Fruit fly (Drosophila melanogaster) whole organism, embryonic: Measurements from ENCODE around the gene CG15461.
A peak's percentile ranks its signal among the peaks of the same experiment; 100 is the strongest.

ENCODE experiments used
- C15 ChIP-seq: fragments of 200-800 bp; sonication (Bioruptor generic); IDR thresholded peaks from 3 replicates; pipeline ENCODE4 v1.3.6; 2022; ENCODE audit warnings: missing biosample characterization, missing genetic modification characterization
- CG10147 ChIP-seq: fragments of 200-800 bp; sonication (Bioruptor generic); optimal IDR thresholded peaks from 2 replicates; lab custom pipeline; 2019; ENCODE audit warnings: missing biosample characterization, mild to moderate bottlenecking, missing genetic modification characterization, moderate library complexity
- CG10366 ChIP-seq: fragments of 200-800 bp; sonication (Bioruptor generic); IDR thresholded peaks from 2 replicates; pipeline ENCODE4 v1.3.6; 2022; ENCODE audit warnings: missing biosample characterization, missing genetic modification characterization
- CG11504 ChIP-seq: fragments of 200-800 bp; sonication (Bioruptor generic); optimal IDR thresholded peaks from 3 replicates; lab custom pipeline; 2019; ENCODE audit warnings: missing biosample characterization, mild to moderate bottlenecking, missing genetic modification characterization, moderate library complexity
- CG1233 ChIP-seq: fragments of 200-800 bp; sonication (Bioruptor generic); optimal IDR thresholded peaks from 4 replicates; lab custom pipeline; 2018; ENCODE audit warnings: missing biosample characterization, mild to moderate bottlenecking, missing genetic modification characterization
- CG12769 ChIP-seq: fragments of 200-800 bp; sonication (Bioruptor generic); optimal IDR thresholded peaks from 2 replicates; lab custom pipeline; 2019; ENCODE audit warnings: missing biosample characterization, mild to moderate bottlenecking, missing genetic modification characterization, moderate library complexity
- CG13287 ChIP-seq: fragments of 200-800 bp; sonication (Bioruptor generic); IDR thresholded peaks from 2 replicates; pipeline ENCODE4 v1.3.6; 2022; ENCODE audit warnings: missing biosample characterization, missing genetic modification characterization; ENCODE audit not compliant: partially characterized antibody
- CG14667 ChIP-seq: fragments of 200-800 bp; sonication (Bioruptor generic); IDR thresholded peaks from 2 replicates; pipeline ENCODE4 v1.3.6; 2022; ENCODE audit warnings: missing biosample characterization, missing genetic modification characterization
- CG14860 ChIP-seq: fragments of 200-800 bp; sonication (Bioruptor generic); IDR thresholded peaks from 3 replicates; pipeline ENCODE4 v1.3.6; 2022; ENCODE audit warnings: missing biosample characterization, missing genetic modification characterization; ENCODE audit not compliant: partially characterized antibody
- CG17612 ChIP-seq: fragments of 200-800 bp; sonication (Bioruptor generic); IDR thresholded peaks from 2 replicates; pipeline ENCODE4 v1.3.6; 2022; ENCODE audit warnings: missing biosample characterization, missing genetic modification characterization
- CG18262 ChIP-seq: fragments of 200-800 bp; optimal IDR thresholded peaks from 3 replicates; lab custom pipeline; 2019; ENCODE audit warnings: missing biosample characterization, mild to moderate bottlenecking, missing genetic modification characterization, moderate library complexity
- CG2712 ChIP-seq: fragments of 200-800 bp; optimal IDR thresholded peaks from 3 replicates; lab custom pipeline; 2019; ENCODE audit warnings: missing biosample characterization, mild to moderate bottlenecking, missing genetic modification characterization, moderate library complexity
- CG42726 ChIP-seq: fragments of 200-800 bp; sonication (Bioruptor generic); IDR thresholded peaks from 2 replicates; pipeline ENCODE4 v1.3.6; 2022; ENCODE audit warnings: missing biosample characterization, missing genetic modification characterization; ENCODE audit not compliant: partially characterized antibody
- CG4404 ChIP-seq: fragments of 200-800 bp; sonication (Bioruptor generic); IDR thresholded peaks from 2 replicates; pipeline ENCODE4 v1.3.6; 2022; ENCODE audit warnings: missing biosample characterization, missing genetic modification characterization
- CG4820 ChIP-seq: fragments of 200-800 bp; sonication (Bioruptor generic); optimal IDR thresholded peaks from 3 replicates; lab custom pipeline; 2016; ENCODE audit warnings: missing biosample characterization, missing genetic modification characterization
- CG7372 ChIP-seq: fragments of 200-800 bp; sonication (Bioruptor generic); IDR thresholded peaks from 2 replicates; pipeline ENCODE4 v1.3.6; 2022; ENCODE audit warnings: missing biosample characterization, missing genetic modification characterization
- CG8765 ChIP-seq: fragments of 200-800 bp; sonication (Bioruptor generic); IDR thresholded peaks from 2 replicates; pipeline ENCODE4 v1.3.6; 2022; ENCODE audit warnings: missing biosample characterization, missing genetic modification characterization
- Camta ChIP-seq: fragments of 200-800 bp; sonication (Bioruptor generic); optimal IDR thresholded peaks from 2 replicates; lab custom pipeline; 2016; ENCODE audit warnings: missing biosample characterization, missing genetic modification characterization
- Dek ChIP-seq: fragments of 200-800 bp; sonication (Bioruptor generic); optimal IDR thresholded peaks from 3 replicates; lab custom pipeline; 2019; ENCODE audit warnings: missing biosample characterization, mild to moderate bottlenecking, missing genetic modification characterization, moderate library complexity
- Dip2 ChIP-seq: fragments of 200-800 bp; sonication (Bioruptor generic); IDR thresholded peaks from 2 replicates; pipeline ENCODE4 v1.3.6; 2022; ENCODE audit warnings: missing biosample characterization, missing genetic modification characterization
- Doc2 ChIP-seq: fragments of 200-800 bp; sonication (Bioruptor generic); IDR thresholded peaks from 2 replicates; pipeline ENCODE4 v1.3.6; 2022; ENCODE audit warnings: missing biosample characterization, missing genetic modification characterization
- Ets65A ChIP-seq: fragments of 200-800 bp; sonication (Bioruptor generic); peaks from one replicate; lab custom pipeline; 2016; ENCODE audit warnings: missing biosample characterization, missing genetic modification characterization
- Ets97D ChIP-seq: fragments of 200-800 bp; sonication (Bioruptor generic); optimal IDR thresholded peaks from 3 replicates; lab custom pipeline; 2016; ENCODE audit warnings: missing biosample characterization, missing genetic modification characterization
- Fer1 ChIP-seq: fragments of 200-800 bp; sonication (Bioruptor generic); optimal IDR thresholded peaks from 2 replicates; lab custom pipeline; 2017; ENCODE audit warnings: missing biosample characterization, mild to moderate bottlenecking, missing genetic modification characterization
- Fer3 ChIP-seq: fragments of 200-800 bp; sonication (Bioruptor generic); optimal IDR thresholded peaks from 2 replicates; lab custom pipeline; 2018; ENCODE audit warnings: missing biosample characterization, mild to moderate bottlenecking, missing genetic modification characterization, moderate library complexity
- HLH54F ChIP-seq: fragments of 200-800 bp; sonication (Bioruptor generic); optimal IDR thresholded peaks from 3 replicates; lab custom pipeline; 2016; ENCODE audit warnings: missing biosample characterization, missing genetic modification characterization
- Neu2 ChIP-seq: fragments of 200-800 bp; sonication (Bioruptor generic); optimal IDR thresholded peaks from 3 replicates; lab custom pipeline; 2016; ENCODE audit warnings: missing biosample characterization, missing genetic modification characterization, borderline replicate concordance
- NfI ChIP-seq: fragments of 200-800 bp; sonication (Bioruptor generic); optimal IDR thresholded peaks from 3 replicates; lab custom pipeline; 2018; ENCODE audit warnings: missing biosample characterization, mild to moderate bottlenecking, missing genetic modification characterization, moderate library complexity
- Ptx1 ChIP-seq: fragments of 200-800 bp; sonication (Bioruptor generic); IDR thresholded peaks from 2 replicates; pipeline ENCODE4 v1.3.6; 2022; ENCODE audit warnings: missing biosample characterization, missing genetic modification characterization
- Sox102F ChIP-seq: fragments of 200-800 bp; sonication (Bioruptor generic); optimal IDR thresholded peaks from 2 replicates; lab custom pipeline; 2018; ENCODE audit warnings: missing biosample characterization, mild to moderate bottlenecking, missing genetic modification characterization, moderate library complexity
- Taf1 ChIP-seq: fragments of 200-800 bp; sonication (Bioruptor generic); IDR thresholded peaks from 2 replicates; pipeline ENCODE4 v1.3.6; 2022; ENCODE audit warnings: missing biosample characterization, missing genetic modification characterization
- Xbp1 ChIP-seq: fragments of 200-800 bp; sonication (Bioruptor generic); optimal IDR thresholded peaks from 3 replicates; lab custom pipeline; 2016; ENCODE audit warnings: missing biosample characterization, mild to moderate bottlenecking, missing genetic modification characterization
- ap ChIP-seq: fragments of 200-800 bp; sonication (Bioruptor generic); IDR thresholded peaks from 2 replicates; pipeline ENCODE4 v1.3.6; 2022; ENCODE audit warnings: missing biosample characterization, missing genetic modification characterization
- bcd ChIP-seq: fragments of 200-800 bp; sonication (Bioruptor generic); optimal IDR thresholded peaks from 2 replicates; lab custom pipeline; 2017; ENCODE audit warnings: missing biosample characterization, mild to moderate bottlenecking, missing genetic modification characterization
- chm ChIP-seq: fragments of 200-800 bp; sonication (Bioruptor generic); IDR thresholded peaks from 2 replicates; pipeline ENCODE4 v1.3.6; 2022; ENCODE audit warnings: missing biosample characterization, missing genetic modification characterization
- corto ChIP-seq: fragments of 200-800 bp; sonication (Bioruptor generic); optimal IDR thresholded peaks from 2 replicates; lab custom pipeline; 2016; ENCODE audit warnings: missing biosample characterization, mild to moderate bottlenecking, missing genetic modification characterization, moderate library complexity
- crol ChIP-seq: fragments of 200-800 bp; sonication (Bioruptor generic); IDR thresholded peaks from 2 replicates; pipeline ENCODE4 v1.3.6; 2022; ENCODE audit warnings: missing biosample characterization, missing genetic modification characterization
- danr ChIP-seq: fragments of 200-800 bp; sonication (Bioruptor generic); IDR thresholded peaks from 2 replicates; pipeline ENCODE4 v1.3.6; 2022; ENCODE audit warnings: missing biosample characterization, missing genetic modification characterization
- dysf ChIP-seq: fragments of 200-800 bp; sonication (Bioruptor generic); IDR thresholded peaks from 3 replicates; pipeline ENCODE4 v1.3.6; 2022; ENCODE audit warnings: missing biosample characterization, missing genetic modification characterization
- eyg ChIP-seq: fragments of 200-800 bp; sonication (Bioruptor generic); optimal IDR thresholded peaks from 3 replicates; lab custom pipeline; 2016; ENCODE audit warnings: missing biosample characterization, missing genetic modification characterization
- hth ChIP-seq: fragments of >200 bp; optimal IDR thresholded peaks from 2 replicates; lab custom pipeline; 2017; ENCODE audit warnings: inconsistent platforms
- jumu ChIP-seq: fragments of 200-800 bp; sonication (Bioruptor generic); optimal IDR thresholded peaks from 3 replicates; lab custom pipeline; 2016; ENCODE audit warnings: missing biosample characterization, missing genetic modification characterization
- knrl ChIP-seq: fragments of 200-800 bp; sonication (Bioruptor generic); IDR thresholded peaks from 3 replicates; pipeline ENCODE4 v1.3.6; 2022; ENCODE audit warnings: missing biosample characterization, missing genetic modification characterization; ENCODE audit not compliant: partially characterized antibody
- maf-S ChIP-seq: fragments of 200-800 bp; sonication (Bioruptor generic); optimal IDR thresholded peaks from 2 replicates; lab custom pipeline; 2016; ENCODE audit warnings: missing biosample characterization, missing genetic modification characterization
- nmo ChIP-seq: fragments of 200-800 bp; sonication (Bioruptor generic); optimal IDR thresholded peaks from 2 replicates; lab custom pipeline; 2018; ENCODE audit warnings: missing biosample characterization, mild to moderate bottlenecking, missing genetic modification characterization, moderate library complexity
- odd ChIP-seq: fragments of 200-800 bp; sonication (Bioruptor generic); optimal IDR thresholded peaks from 2 replicates; lab custom pipeline; 2017; ENCODE audit warnings: missing biosample characterization, mild to moderate bottlenecking, missing genetic modification characterization
- pros ChIP-seq: fragments of 200-800 bp; sonication (Bioruptor generic); optimal IDR thresholded peaks from 3 replicates; lab custom pipeline; 2019; ENCODE audit warnings: missing biosample characterization, mild to moderate bottlenecking, missing genetic modification characterization, moderate library complexity
- salm ChIP-seq: fragments of 200-800 bp; sonication (Bioruptor generic); optimal IDR thresholded peaks from 2 replicates; lab custom pipeline; 2018; ENCODE audit warnings: missing biosample characterization, mild to moderate bottlenecking, missing genetic modification characterization
- slp2 ChIP-seq: fragments of 200-800 bp; sonication (Bioruptor generic); optimal IDR thresholded peaks from 2 replicates; lab custom pipeline; 2016; ENCODE audit warnings: missing biosample characterization, missing genetic modification characterization
- sna ChIP-seq: fragments of 200-800 bp; sonication (Bioruptor generic); IDR thresholded peaks from 2 replicates; pipeline ENCODE4 v1.3.6; 2022; ENCODE audit warnings: missing biosample characterization, missing genetic modification characterization; ENCODE audit not compliant: partially characterized antibody
- sug ChIP-seq: fragments of 200-800 bp; optimal IDR thresholded peaks from 2 replicates; lab custom pipeline; 2019; ENCODE audit warnings: missing biosample characterization, mild to moderate bottlenecking, missing genetic modification characterization, moderate library complexity

CG15461 gene

DNA sequence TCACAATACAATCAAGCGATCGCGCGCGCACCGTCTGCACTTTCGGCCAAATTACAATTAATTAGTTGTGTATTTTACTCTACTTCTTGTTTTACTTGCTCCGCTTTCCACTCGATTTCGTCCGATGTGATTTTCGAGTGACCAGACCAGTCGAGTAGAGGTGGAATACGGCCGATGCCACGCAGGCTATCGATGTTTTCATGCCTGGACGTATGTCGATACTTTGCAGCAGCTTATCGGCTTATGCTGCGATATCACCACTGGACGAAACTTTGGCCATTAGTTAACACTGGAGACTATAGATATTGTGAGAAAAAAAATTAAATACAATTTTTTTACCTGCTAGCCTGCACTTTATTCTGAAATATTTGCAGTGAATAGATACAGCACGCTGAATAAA lies 24.6 kb downstream of the CG15461 start, which contains the start of gene RhoGAP19D (continued):
- TF ChIP-seq C15 (GFP tag; lab: Robert Waterston, UW) (no peak), NfI (GFP tag; lab: Kevin White, UChicago) (peak; percentile 52), corto (GFP tag; lab: Kevin White, UChicago) (no peak), CG18262 (tag; lab: Kevin White, UChicago) (no peak), eyg (GFP tag; lab: Kevin White, UChicago) (peak; percentile 9), CG42726 (GFP tag; lab: Robert Waterston, UW) (peak; percentile 98), bcd (peak; percentile 57), pros (GFP tag; lab: Kevin White, UChicago) (no peak), CG7372 (no peak), CG17612 (peak; percentile 23; the same call in 1 of the 2 replicates), CG1233 (peak; percentile 19), Ptx1 (peak; percentile 65), Dek (tag; lab: Kevin White, UChicago) (peak; percentile 25), chm (GFP tag; lab: Robert Waterston, UW) (no peak), Camta (no peak), CG14860 (GFP tag; lab: Robert Waterston, UW) (peak; percentile 83), jumu (GFP tag; lab: Kevin White, UChicago) (peak; percentile 54), Taf1 (no peak), ap (GFP tag; lab: Robert Waterston, UW) (no peak), CG2712 (tag; lab: Kevin White, UChicago) (peak; percentile 19), Xbp1 (peak; percentile 68), Neu2 (GFP tag; lab: Kevin White, UChicago) (no peak), Sox102F (GFP tag; lab: Kevin White, UChicago) (peak; percentile 4), CG12769 (tag; lab: Kevin White, UChicago) (peak; percentile 69), Doc2 (GFP tag; lab: Robert Waterston, UW) (no peak), CG4404 (GFP tag; lab: Robert Waterston, UW) (0 out of 2 replicates have a peak, but pooled peaks have one; percentile 27), Fer3 (tag; lab: Kevin White, UChicago) (peak; percentile 26), CG8765 (GFP tag; lab: Robert Waterston, UW) (no peak), dysf (GFP tag; lab: Robert Waterston, UW) (peak; percentile 50), CG13287 (GFP tag; lab: Robert Waterston, UW) (peak; percentile 94), CG11504 (peak; percentile 47), slp2 (peak; percentile 20), Fer1 (GFP tag; lab: Kevin White, UChicago) (peak; percentile 57), danr (GFP tag; lab: Robert Waterston, UW) (no peak), CG10366 (GFP tag; lab: Robert Waterston, UW) (peak; percentile 38; the same call in 1 of the 2 replicates), sug (tag; lab: Kevin White, UChicago) (peak; percentile 39), CG10147 (GFP tag; lab: Kevin White, UChicago) (no peak), Ets97D (GFP tag; lab: Kevin White, UChicago) (peak; percentile 86), salm (tag; lab: Kevin White, UChicago) (no peak), HLH54F (GFP tag; lab: Kevin White, UChicago) (peak; percentile 73), hth (lab: Kevin White, UChicago) (no peak), Dip2 (GFP tag; lab: Robert Waterston, UW) (no peak), sna (GFP tag; lab: Robert Waterston, UW) (peak; percentile 79), knrl (GFP tag; lab: Robert Waterston, UW) (peak; percentile 93), CG4820 (GFP tag; lab: Kevin White, UChicago) (peak; percentile 12), CG14667 (peak; percentile 47; the same call in 1 of the 2 replicates), nmo (GFP tag; lab: Kevin White, UChicago) (peak; percentile 42), maf-S (GFP tag; lab: Kevin White, UChicago) (peak; percentile 37), crol (GFP tag; lab: Robert Waterston, UW) (0 out of 2 replicates have a peak, but pooled peaks have one; percentile 10), Ets65A (peak; percentile 91), odd (no peak)
